Worm (Caenorhabditis elegans) whole organism, L3 larva: Measurements from ENCODE around the gene his-62.
A peak's percentile ranks its signal among the peaks of the same experiment; 100 is the strongest.

Experiments
- aly-2 ChIP-seq: fragments of 150-350 bp; optimal IDR thresholded peaks from 2 replicates; lab custom pipeline; 2014; ENCODE audit warnings: missing biosample characterization, missing genetic modification characterization
- elt-1 ChIP-seq: fragments of 150-350 bp; optimal IDR thresholded peaks from 2 replicates; lab custom pipeline; 2014; ENCODE audit warnings: missing biosample characterization, missing genetic modification characterization
- elt-2 ChIP-seq: sonication (generic microtip); optimal IDR thresholded peaks from 2 replicates; lab custom pipeline; 2016; ENCODE audit warnings: missing genetic modification reagents, mild to moderate bottlenecking, missing genetic modification characterization, missing compliant biosample characterization
- jun-1 ChIP-seq: fragments of 150-350 bp; optimal IDR thresholded peaks from 2 replicates; lab custom pipeline; 2014; ENCODE audit warnings: missing biosample characterization, missing genetic modification reagents, missing genetic modification characterization
- lin-39 ChIP-seq: fragments of 150-350 bp; optimal IDR thresholded peaks from 2 replicates; lab custom pipeline; 2018; ENCODE audit warnings: missing biosample characterization, missing genetic modification reagents, missing genetic modification characterization
- nhr-11 ChIP-seq: fragments of 150-350 bp; optimal IDR thresholded peaks from 2 replicates; lab custom pipeline; 2014; ENCODE audit warnings: missing biosample characterization, missing genetic modification characterization
- nhr-23 ChIP-seq: fragments of 150-350 bp; optimal IDR thresholded peaks from 2 replicates; lab custom pipeline; 2014; ENCODE audit warnings: missing biosample characterization, missing genetic modification reagents, missing genetic modification characterization
- nhr-25 ChIP-seq: sonication (generic microtip); optimal IDR thresholded peaks from 2 replicates; lab custom pipeline; 2017; ENCODE audit warnings: missing biosample characterization, missing genetic modification characterization
- unc-62 ChIP-seq: fragments of 150-350 bp; sonication (generic microtip); optimal IDR thresholded peaks from 4 replicates; lab custom pipeline; 2014; ENCODE audit warnings: missing biosample characterization, missing genetic modification reagents, missing genetic modification characterization

- TF ChIP-seq aly-2 (tag; lab: Kevin White, UChicago) (no peak), lin-39 (tag; lab: Kevin White, UChicago) (no peak), nhr-23 (tag; lab: Kevin White, UChicago) (no peak), nhr-25 (tag; lab: Kevin White, UChicago) (no peak), elt-2 (peak; percentile 20), elt-1 (no peak), unc-62 (no peak), nhr-11 (no peak), jun-1 (tag; lab: Kevin White, UChicago) (no peak)
These were observed 46.1 kb upstream of the his-62 start for ce11 chrIV:7440238-7440637.
